Fruit fly (Drosophila melanogaster): ENCODE results near the gene MsrA.
A peak's percentile ranks its signal among the peaks of the same experiment; 100 is the strongest.

MsrA gene

DNA sequence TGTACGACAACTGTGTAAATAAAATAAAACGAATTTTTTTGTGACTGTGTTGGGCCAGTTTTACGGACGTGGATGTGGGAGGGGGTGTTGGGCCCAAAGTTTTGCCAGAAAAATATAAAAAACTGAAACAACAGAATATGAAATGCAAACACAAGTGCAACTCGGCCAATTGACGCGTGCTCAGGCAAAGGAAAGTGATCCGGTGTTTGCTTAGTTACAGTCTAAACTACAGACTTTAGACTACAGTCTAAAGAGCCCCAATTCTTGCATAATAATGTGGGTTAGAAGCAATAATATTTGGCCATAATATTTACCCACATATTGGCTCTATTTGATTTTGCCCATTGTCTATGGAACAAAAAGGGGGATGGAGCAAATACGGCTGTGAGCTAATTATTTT, 38.0 kb downstream of the MsrA start:
- TF ChIP-seq gl (tag; optimal IDR thresholded peaks at IDR 0.05) (no peak), CG12605 (GFP tag; IDR thresholded peaks at IDR 0.05) (no peak), CG8159 (tag; optimal IDR thresholded peaks at IDR 0.05) (no peak), Snoo (tag; optimal IDR thresholded peaks at IDR 0.05) (no peak), rn (GFP tag; IDR thresholded peaks at IDR 0.05) (no peak), CG10348 (GFP tag; IDR thresholded peaks at IDR 0.05) (no peak), Ets98B (GFP tag; IDR thresholded peaks at IDR 0.05) (no peak), CG4496 (GFP tag; IDR thresholded peaks at IDR 0.05) (no peak), CG34367 (tag; optimal IDR thresholded peaks at IDR 0.05) (no peak), CG14655 (GFP tag; optimal IDR thresholded peaks at IDR 0.05) (no peak), EcR (GFP tag; optimal IDR thresholded peaks at IDR 0.05) (no peak), D1 (tag; optimal IDR thresholded peaks at IDR 0.05) (no peak)

DNA sequence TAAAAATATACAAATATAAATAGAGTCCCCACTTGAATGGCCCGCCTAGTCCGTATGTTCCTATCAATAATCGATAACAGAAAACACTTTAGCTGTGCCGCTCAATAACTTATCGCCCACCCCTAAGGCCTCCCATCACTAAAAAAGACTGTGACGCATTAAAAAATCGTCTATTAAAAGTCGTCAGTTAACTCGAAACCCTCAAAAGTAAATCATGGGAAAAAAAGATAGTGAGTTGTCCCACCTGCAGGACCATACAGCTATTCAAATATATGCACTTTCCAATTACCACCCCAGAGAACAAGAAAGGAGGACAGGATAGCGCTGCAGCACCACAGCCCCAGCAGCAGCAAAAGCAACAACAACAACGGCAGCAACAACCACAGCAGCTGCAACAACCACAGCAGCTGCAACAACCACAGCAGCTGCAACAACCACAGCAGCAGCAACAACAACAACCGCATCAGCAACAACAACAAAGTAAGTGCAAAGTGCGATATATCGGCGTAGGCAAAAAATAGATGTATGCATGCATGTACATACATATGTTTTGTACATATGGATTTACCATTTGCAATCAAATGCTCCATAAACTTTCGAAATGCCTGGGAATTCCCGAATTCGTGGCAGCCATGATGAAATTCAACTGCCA, 43.3 kb downstream of the MsrA start, which contains the start of gene AGO2:
AGO2 (plus strand) TSS at position 121 of the 652 bp plus-strand sequence.
- peak; percentile 93 for TF ChIP-seq CG32121 (GFP tag; IDR thresholded peaks at IDR 0.05)
- peak; percentile 25 for TF ChIP-seq CG15710 (tag; optimal IDR thresholded peaks at IDR 0.05)
- TF ChIP-seq EcR (GFP tag; optimal IDR thresholded peaks at IDR 0.05): peak; percentile 44
- peak; percentile 82 for TF ChIP-seq rn (GFP tag; IDR thresholded peaks at IDR 0.05)
- no peak for TF ChIP-seq Snoo (tag; optimal IDR thresholded peaks at IDR 0.05)
- TF ChIP-seq CG13204 (GFP tag; optimal IDR thresholded peaks at IDR 0.05): no peak
- no peak for TF ChIP-seq CG10348 (GFP tag; IDR thresholded peaks at IDR 0.05)
- TF ChIP-seq Ets98B (GFP tag; IDR thresholded peaks at IDR 0.05): peak; percentile 94
- peak; percentile 92 for TF ChIP-seq CG12605 (GFP tag; IDR thresholded peaks at IDR 0.05)
- no peak for TF ChIP-seq CG17806 (tag; optimal IDR thresholded peaks at IDR 0.05)
- peak; percentile 94 for TF ChIP-seq CG14655 (GFP tag; optimal IDR thresholded peaks at IDR 0.05)
- peak; percentile 99 for TF ChIP-seq gl (tag; optimal IDR thresholded peaks at IDR 0.05)
- no peak for TF ChIP-seq Pif1B (GFP tag; optimal IDR thresholded peaks at IDR 0.05)
- peak; percentile 90 for TF ChIP-seq CG8301 (tag; optimal IDR thresholded peaks at IDR 0.05)
- peak; percentile 89 for TF ChIP-seq Pif1A (GFP tag; optimal IDR thresholded peaks at IDR 0.05)
- peak; percentile 75 for TF ChIP-seq CG8159 (tag; optimal IDR thresholded peaks at IDR 0.05)
- peak; percentile 96 for TF ChIP-seq CG4496 (GFP tag; IDR thresholded peaks at IDR 0.05)
- TF ChIP-seq CG9948 (tag; optimal IDR thresholded peaks at IDR 0.05): peak; percentile 51
- TF ChIP-seq CG34367 (tag; optimal IDR thresholded peaks at IDR 0.05): no peak
- no peak for TF ChIP-seq fd96Ca (GFP tag; IDR thresholded peaks at IDR 0.05)
- TF ChIP-seq D1 (tag; optimal IDR thresholded peaks at IDR 0.05): peak; percentile 64

DNA sequence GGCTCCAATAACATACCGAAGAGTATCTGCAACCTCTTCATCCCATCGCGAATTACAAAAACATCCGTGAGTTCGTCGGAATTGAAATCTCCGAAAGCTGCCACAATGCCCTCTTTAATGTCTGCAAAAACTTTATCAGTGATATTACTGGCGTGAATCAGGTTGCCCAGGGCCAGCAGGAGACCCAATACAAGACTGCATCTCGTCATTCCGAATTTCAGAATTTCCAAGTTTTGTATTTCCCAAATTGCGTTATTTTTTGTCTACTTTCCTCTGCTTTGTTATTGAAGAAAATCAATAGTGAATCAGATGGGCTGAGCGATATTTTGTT, 51.8 kb downstream of the MsrA start:
- TF ChIP-seq CG10348 (GFP tag; IDR thresholded peaks at IDR 0.05) (no peak), Ets98B (GFP tag; IDR thresholded peaks at IDR 0.05) (no peak)

Data from whole organism, pupa.